Worm (Caenorhabditis elegans) whole organism, late embryonic: ENCODE measurements around the gene fbxb-97.

Source experiments
- ceh-9 ChIP-seq: sonication (generic microtip); optimal IDR thresholded peaks from 2 replicates; lab custom pipeline; 2016; ENCODE audit warnings: mild to moderate bottlenecking, missing genetic modification characterization, inconsistent platforms, missing compliant biosample characterization
- lin-11 ChIP-seq: fragments of 200-800 bp; sonication (Bioruptor generic); optimal IDR thresholded peaks from 2 replicates; lab custom pipeline; 2018; ENCODE audit warnings: mild to moderate bottlenecking, missing genetic modification characterization, missing compliant biosample characterization

DNA sequence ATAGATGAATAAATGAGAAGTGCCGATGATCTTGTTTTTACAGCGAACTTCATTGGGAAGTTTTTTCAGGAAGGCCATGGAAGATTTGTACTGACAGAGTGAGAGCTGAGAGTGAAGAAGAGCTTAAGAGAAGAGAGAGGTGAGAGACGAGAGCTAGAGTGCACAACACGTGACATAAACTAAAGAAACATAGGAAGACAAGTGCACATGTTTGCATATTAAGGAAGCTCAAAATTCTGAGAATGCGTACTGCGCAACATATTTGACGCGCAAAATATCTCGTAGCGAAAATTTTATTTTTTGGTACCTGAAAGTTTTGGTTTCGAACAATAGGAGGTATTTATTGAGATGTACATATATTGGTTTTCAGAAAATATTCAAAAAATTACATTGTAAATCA, 39.7 kb downstream of the fbxb-97 start, which contains the start of gene C08F1.8:
- no peak for TF ChIP-seq lin-11 (tag; lab: Kevin White, UChicago)
- no peak for TF ChIP-seq ceh-9 (tag; lab: Kevin White, UChicago)
